Worm (Caenorhabditis elegans): ENCODE measurements around the gene unc-50.

The unc-50 gene

DNA sequence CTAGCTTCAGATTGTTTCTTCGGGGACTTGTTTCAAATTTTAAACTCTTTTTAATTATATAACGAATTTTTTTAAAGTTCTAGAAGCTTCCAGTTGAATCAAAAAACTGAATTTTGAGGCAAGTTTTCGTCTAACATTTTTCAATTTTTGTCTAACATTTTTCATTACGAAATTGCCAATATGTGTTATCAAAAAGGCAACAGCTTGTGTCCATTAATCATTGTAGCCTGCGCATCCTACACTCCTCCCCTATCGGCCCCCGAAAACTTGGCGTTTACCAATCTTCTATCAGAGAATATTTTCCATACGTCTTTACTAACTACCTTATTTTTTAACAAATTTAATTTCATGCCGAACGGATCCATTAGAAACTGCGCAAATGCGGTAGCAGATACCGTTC, 17.9 kb downstream of the unc-50 start, which contains the start of gene vglu-3:
vglu-3 (plus strand) TSS at position 301 of the 400 bp plus-strand sequence.
- no peak for TF ChIP-seq unc-62 (GFP tag; optimal IDR thresholded peaks at IDR 0.05)
- no peak for TF ChIP-seq bed-3 (GFP tag; optimal IDR thresholded peaks at IDR 0.05)
- no peak for TF ChIP-seq nhr-12 (tag; optimal IDR thresholded peaks at IDR 0.05)
- no peak for TF ChIP-seq ham-2 (GFP tag; optimal IDR thresholded peaks at IDR 0.05)
- no peak for TF ChIP-seq ceh-39 (tag; optimal IDR thresholded peaks at IDR 0.05)

- TF ChIP-seq flh-1 (GFP tag; optimal IDR thresholded peaks at IDR 0.05): no peak
- no peak for TF ChIP-seq nhr-237 (tag; optimal IDR thresholded peaks at IDR 0.05)
- no peak for TF ChIP-seq unc-120 (tag; optimal IDR thresholded peaks at IDR 0.05; ENCODE audit: poor library complexity, severe bottlenecking)
- TF ChIP-seq tbx-8 (GFP tag; optimal IDR thresholded peaks at IDR 0.05): no peak
- TF ChIP-seq ztf-11 (tag; optimal IDR thresholded peaks at IDR 0.05): no peak
- no peak for TF ChIP-seq lsy-2 (tag; optimal IDR thresholded peaks at IDR 0.05)
- TF ChIP-seq elt-1 (tag; optimal IDR thresholded peaks at IDR 0.05; ENCODE audit: borderline replicate concordance, insufficient read depth): no peak
Measured at ce11 chrIII:10296904-10297303, 21.1 kb downstream of the unc-50 start.

ce11 chrIII:10294837-10295236, 23.1 kb downstream of the unc-50 start, which contains the start of gene vglu-2:
Gene vglu-2, plus strand, starts transcription at chrIII:10295137.
- TF ChIP-seq pha-4 (tag; optimal IDR thresholded peaks at IDR 0.05): no peak

- TF ChIP-seq blmp-1 (tag; optimal IDR thresholded peaks at IDR 0.05) (no peak), ham-2 (GFP tag; optimal IDR thresholded peaks at IDR 0.05) (no peak), sptf-1 (tag; optimal IDR thresholded peaks at IDR 0.05) (no peak), sem-2 (GFP tag; optimal IDR thresholded peaks at IDR 0.05) (no peak), lin-32 (GFP tag; optimal IDR thresholded peaks at IDR 0.05) (no peak), mab-5 (tag; optimal IDR thresholded peaks at IDR 0.05) (no peak), M03D4.4 (tag; optimal IDR thresholded peaks at IDR 0.05) (no peak), nhr-2 (tag; optimal IDR thresholded peaks at IDR 0.05) (no peak), hlh-1 (tag; optimal IDR thresholded peaks at IDR 0.05) (no peak), ces-1 (GFP tag; optimal IDR thresholded peaks at IDR 0.05) (no peak), cnd-1 (tag; optimal IDR thresholded peaks at IDR 0.05) (no peak), ztf-11 (tag; optimal IDR thresholded peaks at IDR 0.05) (no peak), nhr-12 (tag; optimal IDR thresholded peaks at IDR 0.05) (no peak), unc-62 (GFP tag; optimal IDR thresholded peaks at IDR 0.05) (no peak), tbx-8 (GFP tag; optimal IDR thresholded peaks at IDR 0.05) (no peak), nhr-28 (tag; optimal IDR thresholded peaks at IDR 0.05) (no peak), snpc-4 (tag; optimal IDR thresholded peaks at IDR 0.05) (no peak), nhr-76 (tag; optimal IDR thresholded peaks at IDR 0.05) (no peak), ceh-43 (GFP tag; optimal IDR thresholded peaks at IDR 0.05) (no peak)
Measured at ce11 chrIII:10293946-10294345, 24.0 kb downstream of the unc-50 start.

DNA sequence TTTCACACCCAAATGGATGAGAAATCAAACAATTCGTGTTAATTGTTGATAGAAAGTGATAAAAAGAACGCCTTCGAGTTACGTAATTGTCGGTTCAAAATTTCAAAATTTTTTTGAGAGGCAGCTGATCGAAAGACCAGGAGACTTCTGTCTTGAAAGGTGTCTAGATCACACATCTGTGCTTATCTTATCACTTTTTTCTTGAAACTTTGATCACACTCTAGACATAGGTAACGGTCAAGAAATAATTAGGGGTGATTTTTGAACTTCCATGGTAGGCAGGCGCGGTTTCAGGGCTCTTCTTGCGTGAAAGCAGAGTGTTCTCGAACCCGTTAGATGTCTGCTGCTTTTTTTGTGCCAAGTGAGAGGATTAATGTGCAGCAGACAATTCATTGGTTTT, 24.6 kb downstream of the unc-50 start:
- TF ChIP-seq sptf-1 (tag; optimal IDR thresholded peaks at IDR 0.05) (no peak), mls-2 (tag; optimal IDR thresholded peaks at IDR 0.05) (no peak), pha-4 (tag; optimal IDR thresholded peaks at IDR 0.05) (no peak), sem-2 (GFP tag; optimal IDR thresholded peaks at IDR 0.05) (no peak), nhr-2 (tag; optimal IDR thresholded peaks at IDR 0.05) (no peak), M03D4.4 (tag; optimal IDR thresholded peaks at IDR 0.05) (no peak), elt-1 (tag; optimal IDR thresholded peaks at IDR 0.05; ENCODE audit: borderline replicate concordance, insufficient read depth) (no peak), unc-39 (tag; optimal IDR thresholded peaks at IDR 0.05) (no peak)

DNA sequence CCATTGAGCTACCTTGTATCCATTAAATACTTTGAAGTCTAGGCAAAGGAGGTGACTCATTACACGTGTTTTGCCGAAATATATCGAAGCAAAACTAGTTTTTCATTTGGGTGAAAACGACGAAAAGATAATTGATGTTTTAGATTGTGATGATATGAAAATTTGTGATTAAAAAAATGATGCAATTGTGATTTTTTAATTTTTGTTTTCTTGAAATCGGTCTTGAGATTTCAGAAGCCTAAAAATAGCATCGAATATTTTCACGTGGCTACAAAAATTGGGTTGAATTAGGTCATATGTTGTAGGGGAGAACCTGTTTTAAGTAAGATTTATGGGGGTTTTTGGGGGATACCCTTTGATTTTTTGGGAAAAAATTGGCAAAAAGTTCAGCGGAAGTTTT, 27.4 kb downstream of the unc-50 start:
- TF ChIP-seq lin-32 (GFP tag; optimal IDR thresholded peaks at IDR 0.05) (no peak), M03D4.4 (tag; optimal IDR thresholded peaks at IDR 0.05) (no peak), bed-3 (GFP tag; optimal IDR thresholded peaks at IDR 0.05) (no peak), nhr-28 (tag; optimal IDR thresholded peaks at IDR 0.05) (no peak), tbx-8 (GFP tag; optimal IDR thresholded peaks at IDR 0.05) (no peak), flh-1 (GFP tag; optimal IDR thresholded peaks at IDR 0.05) (no peak)

ce11 chrIII:10289790-10290189, 28.2 kb downstream of the unc-50 start:
- TF ChIP-seq tbx-8 (GFP tag; optimal IDR thresholded peaks at IDR 0.05) (no peak), elt-3 (tag; optimal IDR thresholded peaks at IDR 0.05) (no peak), ces-1 (GFP tag; optimal IDR thresholded peaks at IDR 0.05) (no peak), bed-3 (GFP tag; optimal IDR thresholded peaks at IDR 0.05) (no peak), ceh-39 (tag; optimal IDR thresholded peaks at IDR 0.05) (no peak), snpc-4 (tag; optimal IDR thresholded peaks at IDR 0.05) (no peak)
